Fruit fly (Drosophila melanogaster): Measurements from ENCODE around the gene CG42238.

Gene CG42238

dm6 chr2L:21051873-21052736 lies at the start of gene CG42238 (continued):
- TF ChIP-seq row (GFP tag; IDR thresholded peaks at IDR 0.05) = peak; percentile 26; the same call in 1 of the 3 replicates
- TF ChIP-seq Dll (GFP tag; IDR thresholded peaks at IDR 0.05; ENCODE audit: partially characterized antibody) = no peak
- TF ChIP-seq Ets97D (GFP tag; optimal IDR thresholded peaks at IDR 0.05) = peak; percentile 28
- TF ChIP-seq Abd-B (GFP tag; optimal IDR thresholded peaks at IDR 0.05) = peak; percentile 29
- peak; percentile 79 for TF ChIP-seq Kr (GFP tag; optimal IDR thresholded peaks at IDR 0.05)
- no peak for TF ChIP-seq CG12236 (GFP tag; optimal IDR thresholded peaks at IDR 0.05)
- peak; percentile 43; the same call in 1 of the 2 replicates for TF ChIP-seq tna (GFP tag; IDR thresholded peaks at IDR 0.05; ENCODE audit: partially characterized antibody)
- peak; percentile 34; the same call in 1 of the 3 replicates for TF ChIP-seq CG14050 (GFP tag; IDR thresholded peaks at IDR 0.05)
- TF ChIP-seq CG32772 (GFP tag; IDR thresholded peaks at IDR 0.05) = peak; percentile 57
- TF ChIP-seq Pdp1 (GFP tag; optimal IDR thresholded peaks at IDR 0.05) = peak; percentile 3 to 10
- TF ChIP-seq CG18011 (GFP tag; optimal IDR thresholded peaks at IDR 0.05) = peak; percentile 96
- TF ChIP-seq vvl (GFP tag; IDR thresholded peaks at IDR 0.05) = peak; percentile 61
- peak; percentile 24 for TF ChIP-seq CoRest (tag; optimal IDR thresholded peaks at IDR 0.05)
- TF ChIP-seq ash1 (GFP tag; optimal IDR thresholded peaks at IDR 0.05) = peak; percentile 55
- peak; percentile 22; the same call in 1 of the 3 replicates for TF ChIP-seq otp (GFP tag; IDR thresholded peaks at IDR 0.05)
- TF ChIP-seq amos (GFP tag; IDR thresholded peaks at IDR 0.05; ENCODE audit: partially characterized antibody) = peak; percentile 56
- TF ChIP-seq Poxn (GFP tag; IDR thresholded peaks at IDR 0.05) = no peak

dm6 chr2L:21097850-21098249 lies 45.9 kb upstream of the CG42238 start:
- TF ChIP-seq Max (GFP tag; optimal IDR thresholded peaks at IDR 0.05) (no peak), CG12104 (GFP tag; optimal IDR thresholded peaks at IDR 0.05) (no peak), Pdp1 (GFP tag; optimal IDR thresholded peaks at IDR 0.05) (peak in 1 of 2 experiments; percentile 18)

DNA sequence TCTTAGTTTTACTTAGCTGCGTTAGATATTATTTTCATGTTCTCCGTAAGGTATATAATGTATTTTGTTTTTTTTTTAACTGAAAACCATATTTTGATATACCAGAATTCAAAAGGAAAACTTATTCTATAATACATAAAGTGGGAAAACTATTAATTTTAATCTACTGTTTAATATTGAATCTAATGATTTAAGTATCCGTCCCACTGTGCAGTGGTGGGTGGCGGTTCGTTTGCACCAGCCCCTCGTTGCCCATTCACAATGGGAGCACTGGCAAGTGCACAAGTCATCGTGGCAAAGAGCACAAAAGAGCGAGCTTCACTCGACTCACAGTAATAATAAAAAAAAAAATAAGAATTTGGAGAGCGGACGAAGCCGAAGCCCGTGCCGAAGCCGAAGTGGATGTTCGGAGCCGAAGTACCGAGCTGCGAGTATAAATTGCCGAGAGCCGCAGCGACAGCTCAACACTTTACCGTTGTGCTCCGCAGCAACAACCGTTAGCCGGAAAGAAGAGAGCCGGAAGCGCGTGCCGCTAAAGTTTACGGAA lies 44.6 kb upstream of the CG42238 start, which contains the start of gene CG34136:
Gene CG34136 (plus strand): TSS at position 475 of the 547 bp plus-strand sequence.
- no peak for TF ChIP-seq da (GFP tag; optimal IDR thresholded peaks at IDR 0.05)
- TF ChIP-seq ase (GFP tag; IDR thresholded peaks at IDR 0.05) = no peak
- TF ChIP-seq chinmo (GFP tag; IDR thresholded peaks at IDR 0.05; ENCODE audit: partially characterized antibody) = peak; percentile 91
- TF ChIP-seq Max (GFP tag; optimal IDR thresholded peaks at IDR 0.05) = no peak
- TF ChIP-seq cwo (GFP tag; optimal IDR thresholded peaks at IDR 0.05) = peak; percentile 22
- no peak for TF ChIP-seq chif (GFP tag; optimal IDR thresholded peaks at IDR 0.05)
- peak; percentile 12 for TF ChIP-seq NfI (GFP tag; optimal IDR thresholded peaks at IDR 0.05)
- no peak for TF ChIP-seq croc (GFP tag; conservative IDR thresholded peaks at IDR 0.05)
- peak; percentile 15 for TF ChIP-seq CG8388 (GFP tag; optimal IDR thresholded peaks at IDR 0.05)
- TF ChIP-seq luna (GFP tag; optimal IDR thresholded peaks at IDR 0.05) = no peak
- no peak for TF ChIP-seq exex (tag; optimal IDR thresholded peaks at IDR 0.05)
- no peak for TF ChIP-seq GATAe (GFP tag; conservative IDR thresholded peaks at IDR 0.05)
- TF ChIP-seq sqz (GFP tag; optimal IDR thresholded peaks at IDR 0.05) = peak; percentile 87
- no peak for TF ChIP-seq CG17612 (GFP tag; IDR thresholded peaks at IDR 0.05)
- TF ChIP-seq Fer2 (tag; optimal IDR thresholded peaks at IDR 0.05) = no peak
- 0 out of 3 replicates have a peak, but pooled peaks have one; percentile 39 for TF ChIP-seq CG11695 (GFP tag; IDR thresholded peaks at IDR 0.05)
- no peak for TF ChIP-seq Dbx (GFP tag; IDR thresholded peaks at IDR 0.05)
- TF ChIP-seq ERR (GFP tag; optimal IDR thresholded peaks at IDR 0.05) = no peak
- no peak; the same call in 1 of the 2 replicates for TF ChIP-seq E2f2 (GFP tag; IDR thresholded peaks at IDR 0.05)
- no peak for TF ChIP-seq CG31224 (GFP tag; IDR thresholded peaks at IDR 0.05)
- TF ChIP-seq D19B (GFP tag; optimal IDR thresholded peaks at IDR 0.05) = no peak
- TF ChIP-seq CG11456 (GFP tag; IDR thresholded peaks at IDR 0.05) = no peak; the same call in 2 of the 3 replicates
- peak; percentile 56 for TF ChIP-seq CG17359 (tag; optimal IDR thresholded peaks at IDR 0.05)
- peak; percentile 9 for TF ChIP-seq her (GFP tag; optimal IDR thresholded peaks at IDR 0.05)
- no peak for TF ChIP-seq dati (GFP tag; IDR thresholded peaks at IDR 0.05)
- TF ChIP-seq lola (GFP tag; optimal IDR thresholded peaks at IDR 0.05) = peak in 1 of 3 experiments; percentile 11
- 0 out of 3 replicates have a peak, but pooled peaks have one; percentile 5 for TF ChIP-seq zen2 (GFP tag; IDR thresholded peaks at IDR 0.05; ENCODE audit: partially characterized antibody)
